Fruit fly (Drosophila melanogaster): Measurements from ENCODE around the gene CG14454.
"Not testable (repeated sequence)": the region's sequence is repeated elsewhere in the genome, so short reads cannot be mapped to it uniquely, and the experiment has no call there.

Gene CG14454

dm6 chr3L:22692428-22692827 is at the start of gene CG14454:
TSS of gene CG14454 (minus strand) at chr3L:22692528.
- TF ChIP-seq achi, ss, Sox15 (GFP tag; optimal IDR thresholded peaks at IDR 0.05): not testable (repeated sequence)

dm6 chr3L:22741389-22742120 is 49.2 kb upstream of the CG14454 start, which contains the start of gene CG7369:
TSS of gene CG7369 (plus strand) at chr3L:22741793.
- TF ChIP-seq cyc (GFP tag; optimal IDR thresholded peaks at IDR 0.05) (peak; percentile 85), CG1621 (tag; optimal IDR thresholded peaks at IDR 0.05) (peak; percentile 60), CG6854 (GFP tag; optimal IDR thresholded peaks at IDR 0.05) (peak; percentile 14), CG16779 (tag; optimal IDR thresholded peaks at IDR 0.05) (peak; percentile 57), Sox15 (GFP tag; optimal IDR thresholded peaks at IDR 0.05) (peak; percentile 83), CG10631 (GFP tag; optimal IDR thresholded peaks at IDR 0.05) (peak; percentile 93), CG3032 (tag; optimal IDR thresholded peaks at IDR 0.05) (peak; percentile 85), Blimp-1 (GFP tag; optimal IDR thresholded peaks at IDR 0.05) (peak; percentile 72), pdm3 (GFP tag; optimal IDR thresholded peaks at IDR 0.05) (peak; percentile 85), topi (GFP tag; optimal IDR thresholded peaks at IDR 0.05) (peak; percentile 86), Met (GFP tag; optimal IDR thresholded peaks at IDR 0.05) (peak; percentile 87), vri (GFP tag; optimal IDR thresholded peaks at IDR 0.05) (peak; percentile 84), CG9139 (GFP tag; optimal IDR thresholded peaks at IDR 0.05) (peak; percentile 43), Smox (GFP tag; optimal IDR thresholded peaks at IDR 0.05) (peak; percentile 88), CG31627 (GFP tag; optimal IDR thresholded peaks at IDR 0.05) (peak; percentile 89), CG7368 (GFP tag; optimal IDR thresholded peaks at IDR 0.05) (peak; percentile 72), dsx (GFP tag; optimal IDR thresholded peaks at IDR 0.05; ENCODE audit: poor library complexity, severe bottlenecking) (peak; percentile 99), Ets96B (tag; optimal IDR thresholded peaks at IDR 0.05) (peak; percentile 76), CG8119 (GFP tag; IDR thresholded peaks at IDR 0.05) (peak; percentile 70), CG11294 (GFP tag; IDR thresholded peaks at IDR 0.05) (peak; percentile 82), Gug (GFP tag; IDR thresholded peaks at IDR 0.05) (peak; percentile 75), Eip75B (GFP tag; optimal IDR thresholded peaks at IDR 0.05) (peak; percentile 76), fd59A (GFP tag; optimal IDR thresholded peaks at IDR 0.05) (peak; percentile 84), achi (GFP tag; optimal IDR thresholded peaks at IDR 0.05) (peak; percentile 86), Lpt (GFP tag; optimal IDR thresholded peaks at IDR 0.05) (peak; percentile 46), eg (GFP tag; IDR thresholded peaks at IDR 0.05) (peak; percentile 84), Sox14 (GFP tag; optimal IDR thresholded peaks at IDR 0.05) (peak; percentile 81), CG11762 (GFP tag; optimal IDR thresholded peaks at IDR 0.05; ENCODE audit: insufficient read depth) (peak; percentile 82), fkh (GFP tag; optimal IDR thresholded peaks at IDR 0.05) (peak; percentile 93), lz (GFP tag; optimal IDR thresholded peaks at IDR 0.05) (peak; percentile 88), CG32006 (GFP tag; optimal IDR thresholded peaks at IDR 0.05) (peak; percentile 85), CG11902 (GFP tag; optimal IDR thresholded peaks at IDR 0.05) (peak; percentile 84), Eip78C (GFP tag) (peak; percentile 93), CG34406 (GFP tag; optimal IDR thresholded peaks at IDR 0.05) (peak; percentile 86), OdsH (GFP tag; optimal IDR thresholded peaks at IDR 0.05) (peak; percentile 90), CG6792 (GFP tag; optimal IDR thresholded peaks at IDR 0.05) (peak; percentile 85), CG8319 (GFP tag; optimal IDR thresholded peaks at IDR 0.05) (peak; percentile 72), CG3919 (GFP tag; optimal IDR thresholded peaks at IDR 0.05) (peak; percentile 89), esn (GFP tag; optimal IDR thresholded peaks at IDR 0.05) (peak; percentile 90), acj6 (GFP tag; optimal IDR thresholded peaks at IDR 0.05) (peak; percentile 86), Sox102F (GFP tag; optimal IDR thresholded peaks at IDR 0.05) (peak; percentile 86), svp (GFP tag) (peak; percentile 94), CG10669 (GFP tag; optimal IDR thresholded peaks at IDR 0.05) (peak; percentile 83), CG4318 (GFP tag; optimal IDR thresholded peaks at IDR 0.05) (peak; percentile 81), net (GFP tag; optimal IDR thresholded peaks at IDR 0.05) (peak; percentile 72), Hr38 (GFP tag; optimal IDR thresholded peaks at IDR 0.05) (no peak), CG15336 (GFP tag; IDR thresholded peaks at IDR 0.05) (peak; percentile 63)

Measured in whole organism, prepupa.